Worm (Caenorhabditis elegans) whole organism, L3 larva: Measurements from ENCODE around the gene B0294.1.

Experiments used
- aly-2 ChIP-seq: fragments of 150-350 bp; optimal IDR thresholded peaks from 2 replicates; lab custom pipeline; 2014; ENCODE audit warnings: missing biosample characterization, missing genetic modification characterization
- ama-1 ChIP-seq: fragments of 150-350 bp; optimal IDR thresholded peaks from 2 replicates; lab custom pipeline; 2018
- ceh-28 ChIP-seq: fragments of 150-350 bp; optimal IDR thresholded peaks from 2 replicates; lab custom pipeline; 2014; ENCODE audit warnings: missing biosample characterization, missing genetic modification reagents, missing genetic modification characterization
- ceh-82 ChIP-seq: fragments of 150-350 bp; optimal IDR thresholded peaks from 2 replicates; lab custom pipeline; 2014; ENCODE audit warnings: missing biosample characterization, missing genetic modification characterization
- daf-12 ChIP-seq: fragments of 150-350 bp; optimal IDR thresholded peaks from 2 replicates; lab custom pipeline; 2014; ENCODE audit warnings: missing biosample characterization, missing genetic modification reagents, missing genetic modification characterization
- egl-27 ChIP-seq: sonication (generic microtip); optimal IDR thresholded peaks from 4 replicates; lab custom pipeline; 2017; ENCODE audit warnings: missing biosample characterization, missing genetic modification reagents, missing genetic modification characterization
- egl-5 ChIP-seq: fragments of 150-350 bp; optimal IDR thresholded peaks from 2 replicates; lab custom pipeline; 2017; ENCODE audit warnings: missing biosample characterization, missing genetic modification reagents, missing genetic modification characterization, inconsistent platforms
- elt-1 ChIP-seq: fragments of 150-350 bp; optimal IDR thresholded peaks from 2 replicates; lab custom pipeline; 2014; ENCODE audit warnings: missing biosample characterization, missing genetic modification characterization
- eor-1 ChIP-seq, 2 experiments: fragments of 150-350 bp; optimal IDR thresholded peaks; 2 replicates each; lab custom pipeline; 2014 to 2018; ENCODE audit warnings: missing biosample characterization in 2 of 2, missing genetic modification characterization in 2 of 2
- fkh-10 ChIP-seq: sonication (generic microtip); optimal IDR thresholded peaks from 2 replicates; lab custom pipeline; 2017; ENCODE audit warnings: missing biosample characterization, missing genetic modification reagents, missing genetic modification characterization
- fkh-2 ChIP-seq: fragments of 150-350 bp; optimal IDR thresholded peaks from 2 replicates; lab custom pipeline; 2014; ENCODE audit warnings: missing biosample characterization, missing genetic modification reagents, missing genetic modification characterization
- fos-1 ChIP-seq: fragments of 150-350 bp; optimal IDR thresholded peaks from 2 replicates; lab custom pipeline; 2014; ENCODE audit warnings: missing biosample characterization, missing genetic modification characterization
- hmg-11 ChIP-seq: sonication (generic microtip); optimal IDR thresholded peaks from 2 replicates; lab custom pipeline; 2016; ENCODE audit warnings: missing genetic modification characterization, missing compliant biosample characterization
- jun-1 ChIP-seq: fragments of 150-350 bp; optimal IDR thresholded peaks from 2 replicates; lab custom pipeline; 2014; ENCODE audit warnings: missing biosample characterization, missing genetic modification reagents, missing genetic modification characterization
- lin-15B ChIP-seq: fragments of 150-350 bp; optimal IDR thresholded peaks from 2 replicates; lab custom pipeline; 2014; ENCODE audit warnings: missing biosample characterization, missing genetic modification characterization
- lin-39 ChIP-seq: fragments of 150-350 bp; optimal IDR thresholded peaks from 2 replicates; lab custom pipeline; 2018; ENCODE audit warnings: missing biosample characterization, missing genetic modification reagents, missing genetic modification characterization
- lsy-12 ChIP-seq: sonication (generic microtip); optimal IDR thresholded peaks from 2 replicates; lab custom pipeline; 2016; ENCODE audit warnings: mild to moderate bottlenecking, missing genetic modification characterization, missing compliant biosample characterization
- mdl-1 ChIP-seq: fragments of 150-350 bp; optimal IDR thresholded peaks from 2 replicates; lab custom pipeline; 2014; ENCODE audit warnings: missing biosample characterization, missing genetic modification characterization
- nfya-1 ChIP-seq: sonication (generic microtip); optimal IDR thresholded peaks from 2 replicates; lab custom pipeline; 2017; ENCODE audit warnings: missing genetic modification characterization, mild to moderate bottlenecking, missing compliant biosample characterization, antibody characterized with exemption, moderate library complexity; ENCODE audit not compliant: insufficient read depth
- nhr-11 ChIP-seq: fragments of 150-350 bp; optimal IDR thresholded peaks from 2 replicates; lab custom pipeline; 2014; ENCODE audit warnings: missing biosample characterization, missing genetic modification characterization
- nhr-12 ChIP-seq: fragments of 150-350 bp; optimal IDR thresholded peaks from 2 replicates; lab custom pipeline; 2014; ENCODE audit warnings: missing biosample characterization, missing genetic modification characterization
- nhr-23 ChIP-seq: fragments of 150-350 bp; optimal IDR thresholded peaks from 2 replicates; lab custom pipeline; 2014; ENCODE audit warnings: missing biosample characterization, missing genetic modification reagents, missing genetic modification characterization
- nhr-237 ChIP-seq: fragments of 150-350 bp; optimal IDR thresholded peaks from 2 replicates; lab custom pipeline; 2014; ENCODE audit warnings: missing biosample characterization, missing genetic modification characterization
- nhr-25 ChIP-seq: sonication (generic microtip); optimal IDR thresholded peaks from 2 replicates; lab custom pipeline; 2017; ENCODE audit warnings: missing biosample characterization, missing genetic modification characterization
- nhr-28 ChIP-seq: fragments of 150-350 bp; optimal IDR thresholded peaks from 2 replicates; lab custom pipeline; 2014; ENCODE audit warnings: missing biosample characterization, missing genetic modification characterization
- nhr-43 ChIP-seq: sonication (generic microtip); optimal IDR thresholded peaks from 2 replicates; lab custom pipeline; 2016; ENCODE audit warnings: mild to moderate bottlenecking, missing genetic modification characterization, missing compliant biosample characterization; ENCODE audit not compliant: poor library complexity, severe bottlenecking
- nhr-67 ChIP-seq: fragments of 150-350 bp; optimal IDR thresholded peaks from 2 replicates; lab custom pipeline; 2014; ENCODE audit warnings: missing biosample characterization, missing genetic modification characterization
- nhr-76 ChIP-seq: fragments of 150-350 bp; sonication (generic microtip); optimal IDR thresholded peaks from 5 replicates; lab custom pipeline; 2014; ENCODE audit warnings: missing biosample characterization, missing genetic modification characterization
- nhr-77 ChIP-seq: fragments of 150-350 bp; optimal IDR thresholded peaks from 2 replicates; lab custom pipeline; 2014; ENCODE audit warnings: missing biosample characterization, missing genetic modification characterization
- pha-4 ChIP-seq: fragments of 150-350 bp; optimal IDR thresholded peaks from 2 replicates; lab custom pipeline; 2014; ENCODE audit warnings: missing biosample characterization, missing genetic modification reagents, missing genetic modification characterization
- pqm-1 ChIP-seq: fragments of 150-350 bp; optimal IDR thresholded peaks from 2 replicates; lab custom pipeline; 2017; ENCODE audit warnings: missing biosample characterization, missing genetic modification characterization, inconsistent platforms
- skn-1 ChIP-seq: fragments of 150-350 bp; optimal IDR thresholded peaks from 2 replicates; lab custom pipeline; 2014; ENCODE audit warnings: missing biosample characterization, missing genetic modification characterization
- snpc-4 ChIP-seq: fragments of 150-350 bp; optimal IDR thresholded peaks from 2 replicates; lab custom pipeline; 2014; ENCODE audit warnings: missing biosample characterization, missing genetic modification characterization
- unc-39 ChIP-seq: sonication (generic microtip); optimal IDR thresholded peaks from 4 replicates; lab custom pipeline; 2017; ENCODE audit warnings: missing biosample characterization, missing genetic modification characterization
- unc-62 ChIP-seq: fragments of 150-350 bp; sonication (generic microtip); optimal IDR thresholded peaks from 4 replicates; lab custom pipeline; 2014; ENCODE audit warnings: missing biosample characterization, missing genetic modification reagents, missing genetic modification characterization
- zag-1 ChIP-seq: fragments of 150-350 bp; optimal IDR thresholded peaks from 2 replicates; lab custom pipeline; 2014; ENCODE audit warnings: missing biosample characterization, missing genetic modification characterization
- ztf-4 ChIP-seq: fragments of 150-350 bp; optimal IDR thresholded peaks from 2 replicates; lab custom pipeline; 2014; ENCODE audit warnings: missing biosample characterization, missing genetic modification characterization

Gene B0294.1

ce11 chrX:1858616-1859015, 38.5 kb downstream of the B0294.1 start (continued):
- TF ChIP-seq aly-2 (tag; lab: Kevin White, UChicago) (no peak), pqm-1 (tag; lab: Kevin White, UChicago) (no peak), elt-1 (tag; lab: Kevin White, UChicago) (no peak), ztf-4 (tag; lab: Kevin White, UChicago) (no peak), ama-1 (lab: Kevin White, UChicago) (no peak), snpc-4 (no peak), nhr-237 (no peak), unc-39 (tag; lab: Kevin White, UChicago) (no peak), nhr-11 (no peak), daf-12 (tag; lab: Kevin White, UChicago) (no peak), nhr-28 (no peak), hmg-11 (peak; percentile 61), mdl-1 (no peak), ceh-28 (peak; percentile 33)

ce11 chrX:1857777-1858176, 39.4 kb downstream of the B0294.1 start:
- TF ChIP-seq nhr-12 (tag; lab: Kevin White, UChicago) (no peak), skn-1 (tag; lab: Kevin White, UChicago) (no peak), nhr-76 (tag; lab: Kevin White, UChicago) (no peak), snpc-4 (no peak), nhr-43 (tag; lab: Kevin White, UChicago) (no peak)

ce11 chrX:1856160-1856559, 41.0 kb downstream of the B0294.1 start, which contains the start of gene ceh-39:
Gene ceh-39, minus strand, starts transcription at chrX:1856172.
- TF ChIP-seq unc-62 (GFP tag; lab: Kevin White, UChicago), result no peak
- peak; percentile 36 for TF ChIP-seq snpc-4
- peak; percentile 78 for TF ChIP-seq nfya-1
- TF ChIP-seq egl-5 (tag; lab: Kevin White, UChicago), result peak; percentile 26
- TF ChIP-seq jun-1, result peak; percentile 14
- peak; percentile 38 for TF ChIP-seq fkh-10 (GFP tag; lab: Kevin White, UChicago)
- TF ChIP-seq lsy-12, result peak; percentile 65
- TF ChIP-seq skn-1 (tag; lab: Kevin White, UChicago), result peak; percentile 50
- peak; percentile 72 for TF ChIP-seq lin-39 (tag; lab: Kevin White, UChicago)
- no peak for TF ChIP-seq nhr-28
- TF ChIP-seq nhr-77 (tag; lab: Kevin White, UChicago), result no peak
- peak; percentile 65 for TF ChIP-seq pha-4 (tag; lab: Kevin White, UChicago)
- peak; percentile 64 for TF ChIP-seq hmg-11
- TF ChIP-seq ama-1 (lab: Kevin White, UChicago), result no peak
- peak; percentile 2 for TF ChIP-seq elt-1 (tag; lab: Kevin White, UChicago)
- no peak for TF ChIP-seq nhr-23 (tag; lab: Kevin White, UChicago)
- no peak for TF ChIP-seq nhr-67
- TF ChIP-seq lin-15B (tag; lab: Kevin White, UChicago), result peak; percentile 88

ce11 chrX:1853596-1853995, 43.5 kb downstream of the B0294.1 start, which contains the start of gene T26C11.9:
Gene T26C11.9, minus strand, starts transcription at chrX:1853849.
- no peak for TF ChIP-seq ceh-82 (tag; lab: Kevin White, UChicago)
- no peak for TF ChIP-seq egl-27 (tag; lab: Kevin White, UChicago)
- TF ChIP-seq nhr-67, result no peak
- peak; percentile 52 for TF ChIP-seq nfya-1
- TF ChIP-seq nhr-25 (tag; lab: Kevin White, UChicago), result peak; percentile 27
- no peak for TF ChIP-seq ztf-4 (tag; lab: Kevin White, UChicago)
- no peak for TF ChIP-seq fos-1 (tag; lab: Kevin White, UChicago)
- TF ChIP-seq pha-4 (tag; lab: Kevin White, UChicago), result peak; percentile 45
- no peak for TF ChIP-seq unc-39 (tag; lab: Kevin White, UChicago)
- no peak for TF ChIP-seq pqm-1 (tag; lab: Kevin White, UChicago)
- no peak for TF ChIP-seq egl-5 (tag; lab: Kevin White, UChicago)
- TF ChIP-seq lin-39 (tag; lab: Kevin White, UChicago), result no peak
- no peak for TF ChIP-seq eor-1 (tag; optimal IDR thresholded peaks at IDR 0.05; lab: Kevin White, UChicago)
- no peak for TF ChIP-seq fkh-2
- TF ChIP-seq nhr-237, result no peak
- no peak for TF ChIP-seq fkh-10 (GFP tag; lab: Kevin White, UChicago)
- no peak for TF ChIP-seq zag-1
- TF ChIP-seq lin-15B (tag; lab: Kevin White, UChicago), result peak; percentile 75
- no peak for TF ChIP-seq skn-1 (tag; lab: Kevin White, UChicago)
- no peak for TF ChIP-seq unc-62 (GFP tag; lab: Kevin White, UChicago)
- TF ChIP-seq hmg-11, result peak; percentile 75
- TF ChIP-seq ceh-28, result peak; percentile 73
- peak; percentile 22 for TF ChIP-seq nhr-23 (tag; lab: Kevin White, UChicago)
